Fruit fly (Drosophila melanogaster) whole organism, pupa: ENCODE data around the gene Acp32CD.

Experiments
- CG13204 ChIP-seq: fragments of 200-800 bp; sonication (Bioruptor generic); optimal IDR thresholded peaks from 2 replicates; lab custom pipeline; 2018; ENCODE audit warnings: missing biosample characterization, mild to moderate bottlenecking, missing genetic modification characterization, moderate library complexity
- CG4496 ChIP-seq: fragments of 200-800 bp; sonication (Bioruptor generic); IDR thresholded peaks from 3 replicates; pipeline ENCODE4 v1.3.6; 2022; ENCODE audit warnings: missing biosample characterization, missing genetic modification characterization
- D1 ChIP-seq: fragments of 200-800 bp; sonication (Bioruptor generic); optimal IDR thresholded peaks from 2 replicates; lab custom pipeline; 2018; ENCODE audit warnings: missing biosample characterization, mild to moderate bottlenecking, missing genetic modification characterization, moderate library complexity
- EcR ChIP-seq: fragments of 200-800 bp; sonication (Bioruptor generic); optimal IDR thresholded peaks from 3 replicates; lab custom pipeline; 2019; ENCODE audit warnings: missing biosample characterization, missing genetic modification characterization, mild to moderate bottlenecking, moderate library complexity, missing genetic modification reagents
- rn ChIP-seq: fragments of 200-800 bp; sonication (Bioruptor generic); IDR thresholded peaks from 2 replicates; pipeline ENCODE4 v1.3.6; 2022; ENCODE audit warnings: missing biosample characterization, missing genetic modification characterization

- TF ChIP-seq CG4496 (GFP tag; lab: Robert Waterston, UW): peak; percentile 74; the same call in 2 of the 3 replicates
- TF ChIP-seq D1 (tag; lab: Kevin White, UChicago): no peak
- no peak for TF ChIP-seq CG13204 (GFP tag; lab: Kevin White, UChicago)
- no peak for TF ChIP-seq rn (GFP tag; lab: Robert Waterston, UW)
- no peak for TF ChIP-seq EcR (GFP tag; lab: Kevin White, UChicago)
Observed at dm6 chr2L:11065106-11065878, 49.9 kb downstream of the Acp32CD start.
